Fruit fly (Drosophila melanogaster): ENCODE measurements around the gene Pcyt2.

Gene Pcyt2

dm6 chr3L:1587140-1587849, 34.0 kb downstream of the Pcyt2 start (continued):
- no peak for TF ChIP-seq HmgD (GFP tag; optimal IDR thresholded peaks at IDR 0.05)
- TF ChIP-seq CG10565 (GFP tag; optimal IDR thresholded peaks at IDR 0.05), result peak; percentile 17
- TF ChIP-seq Dbx (GFP tag; IDR thresholded peaks at IDR 0.05), result peak; percentile 82
- 0 out of 2 replicates have a peak, but pooled peaks have one; percentile 37 for TF ChIP-seq dimm (GFP tag; IDR thresholded peaks at IDR 0.05)
- peak; percentile 89 for TF ChIP-seq CG2120 (GFP tag; optimal IDR thresholded peaks at IDR 0.05)
- TF ChIP-seq TFAM (GFP tag; optimal IDR thresholded peaks at IDR 0.05), result no peak
- TF ChIP-seq peb (GFP tag; IDR thresholded peaks at IDR 0.05), result peak; percentile 65
- peak; percentile 56; the same call in 2 of the 3 replicates for TF ChIP-seq sr (GFP tag; IDR thresholded peaks at IDR 0.05)
- TF ChIP-seq Lhr (GFP tag; optimal IDR thresholded peaks at IDR 0.05), result no peak
- peak; percentile 76 for TF ChIP-seq CG10959 (GFP tag; IDR thresholded peaks at IDR 0.05)
- peak; percentile 87 for TF ChIP-seq CG2889 (GFP tag; IDR thresholded peaks at IDR 0.05)
- TF ChIP-seq Tbp (GFP tag; optimal IDR thresholded peaks at IDR 0.05), result no peak
- peak; percentile 82 for TF ChIP-seq Drgx (GFP tag; IDR thresholded peaks at IDR 0.05)
- peak; percentile 93 for TF ChIP-seq Ada2b (GFP tag; IDR thresholded peaks at IDR 0.05)
- peak; percentile 84 for TF ChIP-seq unpg (GFP tag; optimal IDR thresholded peaks at IDR 0.05)
- peak; percentile 57 for TF ChIP-seq CG13894 (tag; optimal IDR thresholded peaks at IDR 0.05)
- TF ChIP-seq gem (tag; optimal IDR thresholded peaks at IDR 0.05), result peak; percentile 82
- TF ChIP-seq CG18011 (GFP tag; optimal IDR thresholded peaks at IDR 0.05), result peak; percentile 27
- peak; percentile 36 for TF ChIP-seq CG13123 (GFP tag; optimal IDR thresholded peaks at IDR 0.05)
- TF ChIP-seq CG15073 (GFP tag; optimal IDR thresholded peaks at IDR 0.05), result no peak
- peak; percentile 88 for TF ChIP-seq CG1792 (GFP tag; optimal IDR thresholded peaks at IDR 0.05)
- TF ChIP-seq CG8359 (GFP tag; optimal IDR thresholded peaks at IDR 0.05; ENCODE audit: borderline replicate concordance), result peak; percentile 46
- peak; percentile 9 for TF ChIP-seq CG2116 (GFP tag; optimal IDR thresholded peaks at IDR 0.05)
- no peak for TF ChIP-seq YL-1 (GFP tag; optimal IDR thresholded peaks at IDR 0.05)
- peak; percentile 83 to 88 for TF ChIP-seq Pdp1 (GFP tag; optimal IDR thresholded peaks at IDR 0.05)
- TF ChIP-seq Camta (GFP tag; optimal IDR thresholded peaks at IDR 0.05), result peak; percentile 82
- peak; percentile 91 for TF ChIP-seq gro (GFP tag; optimal IDR thresholded peaks at IDR 0.05)
- peak in 1 of 2 experiments; percentile 8 for TF ChIP-seq crp (GFP tag; optimal IDR thresholded peaks at IDR 0.05)
- TF ChIP-seq tap (tag; optimal IDR thresholded peaks at IDR 0.05), result peak; percentile 78
- peak; percentile 86 for TF ChIP-seq pnt (GFP tag; optimal IDR thresholded peaks at IDR 0.05)
- peak; percentile 84 for TF ChIP-seq CG11247 (GFP tag; IDR thresholded peaks at IDR 0.05)
- TF ChIP-seq CG9876 (GFP tag; optimal IDR thresholded peaks at IDR 0.05), result peak; percentile 71
- TF ChIP-seq cas (GFP tag; IDR thresholded peaks at IDR 0.05), result peak; percentile 69; the same call in 1 of the 2 replicates
- peak; percentile 76 for TF ChIP-seq CG30403 (GFP tag; optimal IDR thresholded peaks at IDR 0.05)
- peak; percentile 47 for TF ChIP-seq CG7987 (GFP tag; optimal IDR thresholded peaks at IDR 0.05)
- TF ChIP-seq CG10654 (GFP tag; optimal IDR thresholded peaks at IDR 0.05), result peak; percentile 79
- peak; percentile 91 for TF ChIP-seq lab (GFP tag; optimal IDR thresholded peaks at IDR 0.05)
- no peak for TF ChIP-seq HLH4C (GFP tag; IDR thresholded peaks at IDR 0.05; ENCODE audit: partially characterized antibody)
- TF ChIP-seq CG11456 (GFP tag; IDR thresholded peaks at IDR 0.05), result peak; percentile 91
- TF ChIP-seq CG6254 (GFP tag; optimal IDR thresholded peaks at IDR 0.05), result peak; percentile 12
- TF ChIP-seq cato (GFP tag; optimal IDR thresholded peaks at IDR 0.05; ENCODE audit: borderline replicate concordance), result peak; percentile 12
- peak; percentile 88 for TF ChIP-seq H2.0 (GFP tag; IDR thresholded peaks at IDR 0.05)
- TF ChIP-seq abd-A (tag; optimal IDR thresholded peaks at IDR 0.05), result no peak
- peak; percentile 78 for TF ChIP-seq ssp (GFP tag; IDR thresholded peaks at IDR 0.05)
- peak; percentile 24 for TF ChIP-seq da (GFP tag; optimal IDR thresholded peaks at IDR 0.05)
- TF ChIP-seq CG12299 (tag; optimal IDR thresholded peaks at IDR 0.05), result peak; percentile 5
- no peak for TF ChIP-seq run (tag; optimal IDR thresholded peaks at IDR 0.05)
- TF ChIP-seq mam (GFP tag; optimal IDR thresholded peaks at IDR 0.05), result peak; percentile 94
- 0 out of 2 replicates have a peak, but pooled peaks have one; percentile 16 for TF ChIP-seq crol (GFP tag; IDR thresholded peaks at IDR 0.05)

Data from whole organism, embryonic.